Fruit fly (Drosophila melanogaster): ENCODE data around the gene Kcmf1.

Kcmf1 gene

dm6 chr3R:8960329-8960728 is 54.4 kb downstream of the Kcmf1 start (continued):
- no peak for TF ChIP-seq bab2 (GFP tag; optimal IDR thresholded peaks at IDR 0.05)
- TF ChIP-seq chif (GFP tag; optimal IDR thresholded peaks at IDR 0.05) = no peak
- TF ChIP-seq CG11560 (tag; IDR thresholded peaks at IDR 0.05) = no peak
- TF ChIP-seq da (GFP tag; optimal IDR thresholded peaks at IDR 0.05) = no peak
- no peak for TF ChIP-seq Doc3 (GFP tag; IDR thresholded peaks at IDR 0.05; ENCODE audit: partially characterized antibody)
- no peak for TF ChIP-seq Dp (GFP tag; optimal IDR thresholded peaks at IDR 0.05)
- TF ChIP-seq fd3F (GFP tag; optimal IDR thresholded peaks at IDR 0.05) = peak; percentile 35
- TF ChIP-seq trh (GFP tag; optimal IDR thresholded peaks at IDR 0.05) = no peak
- TF ChIP-seq kay (GFP tag; optimal IDR thresholded peaks at IDR 0.05) = no peak
- TF ChIP-seq onecut (GFP tag; IDR thresholded peaks at IDR 0.05) = peak; percentile 17; the same call in 1 of the 2 replicates
- peak; percentile 72 for TF ChIP-seq unpg (GFP tag; optimal IDR thresholded peaks at IDR 0.05)
- peak; percentile 53 for TF ChIP-seq Blimp-1 (GFP tag; optimal IDR thresholded peaks at IDR 0.05)
- no peak for TF ChIP-seq gsb-n (tag; optimal IDR thresholded peaks at IDR 0.05)
- TF ChIP-seq CG10274 (GFP tag; optimal IDR thresholded peaks at IDR 0.05) = no peak
- no peak for TF ChIP-seq CG3995 (GFP tag; optimal IDR thresholded peaks at IDR 0.05)
- no peak for TF ChIP-seq ara (GFP tag; IDR thresholded peaks at IDR 0.05)
- no peak for TF ChIP-seq ftz-f1 (GFP tag; optimal IDR thresholded peaks at IDR 0.05)
- no peak for TF ChIP-seq Hand (GFP tag; optimal IDR thresholded peaks at IDR 0.05)
- TF ChIP-seq CG5245 (GFP tag; optimal IDR thresholded peaks at IDR 0.05) = no peak
- TF ChIP-seq ham (GFP tag; IDR thresholded peaks at IDR 0.05) = no peak
- peak; percentile 35 for TF ChIP-seq Deaf1 (tag; optimal IDR thresholded peaks at IDR 0.05)
- TF ChIP-seq CG10431 (GFP tag; optimal IDR thresholded peaks at IDR 0.05) = no peak
- no peak for TF ChIP-seq sens-2 (GFP tag; IDR thresholded peaks at IDR 0.05)
- TF ChIP-seq CG3163 (GFP tag; optimal IDR thresholded peaks at IDR 0.05) = no peak
- peak; percentile 50 for TF ChIP-seq salm (tag; optimal IDR thresholded peaks at IDR 0.05)
- TF ChIP-seq grn (GFP tag; optimal IDR thresholded peaks at IDR 0.05) = no peak
- peak; percentile 47 for TF ChIP-seq fd96Cb (tag; optimal IDR thresholded peaks at IDR 0.05)
- no peak for TF ChIP-seq CG8089 (GFP tag; optimal IDR thresholded peaks at IDR 0.05)
- peak; percentile 46 for TF ChIP-seq Chrac-16 (GFP tag; optimal IDR thresholded peaks at IDR 0.05)
- TF ChIP-seq btn (GFP tag; optimal IDR thresholded peaks at IDR 0.05) = no peak
- TF ChIP-seq Bdp1 (GFP tag; optimal IDR thresholded peaks at IDR 0.05) = no peak
- TF ChIP-seq jing (GFP tag; optimal IDR thresholded peaks at IDR 0.05) = no peak
- TF ChIP-seq CG15073 (GFP tag; optimal IDR thresholded peaks at IDR 0.05) = no peak
- peak; percentile 33; the same call in 1 of the 2 replicates for TF ChIP-seq gsb (GFP tag; IDR thresholded peaks at IDR 0.05)
- no peak for TF ChIP-seq CG11093 (GFP tag; IDR thresholded peaks at IDR 0.05)
- no peak for TF ChIP-seq CG8290 (GFP tag; optimal IDR thresholded peaks at IDR 0.05)
- TF ChIP-seq CG8290 (tag; optimal IDR thresholded peaks at IDR 0.05) = no peak
- TF ChIP-seq CG7987 (GFP tag; optimal IDR thresholded peaks at IDR 0.05) = no peak
- no peak for TF ChIP-seq Trl (optimal IDR thresholded peaks at IDR 0.05)
- TF ChIP-seq Trl (GFP tag; optimal IDR thresholded peaks at IDR 0.05) = no peak
- TF ChIP-seq CG12104 (GFP tag; optimal IDR thresholded peaks at IDR 0.05) = no peak
- peak; percentile 39 for TF ChIP-seq CG13296 (GFP tag; optimal IDR thresholded peaks at IDR 0.05)
- no peak for TF ChIP-seq Dbx (GFP tag; IDR thresholded peaks at IDR 0.05)
- TF ChIP-seq CG9727 (GFP tag; optimal IDR thresholded peaks at IDR 0.05) = peak; percentile 51
- peak; percentile 83 for TF ChIP-seq CG31441 (GFP tag; IDR thresholded peaks at IDR 0.05)
- TF ChIP-seq CG17385 (GFP tag; optimal IDR thresholded peaks at IDR 0.05) = peak; percentile 54
- 0 out of 3 replicates have a peak, but pooled peaks have one; percentile 39 for TF ChIP-seq ase (GFP tag; IDR thresholded peaks at IDR 0.05)
- peak; percentile 40 for TF ChIP-seq oc (tag; optimal IDR thresholded peaks at IDR 0.05)
- peak; percentile 12 for TF ChIP-seq CG10147 (GFP tag; optimal IDR thresholded peaks at IDR 0.05)
- no peak for TF ChIP-seq Fer1 (GFP tag; optimal IDR thresholded peaks at IDR 0.05)
- no peak for TF ChIP-seq gce (GFP tag; IDR thresholded peaks at IDR 0.05)
- TF ChIP-seq wdn (GFP tag; IDR thresholded peaks at IDR 0.05) = 0 out of 2 replicates have a peak, but pooled peaks have one; percentile 42
- no peak for TF ChIP-seq croc (GFP tag; conservative IDR thresholded peaks at IDR 0.05)
